Fruit fly (Drosophila melanogaster) Kc167 (cell line): ENCODE measurements around the gene trk.

Experiments
- psq ChIP-seq: fragments of >200 bp; optimal IDR thresholded peaks from 2 replicates; lab custom pipeline; 2017; ENCODE audit warnings: missing external identifiers
- ttk ChIP-seq: sonication (Bioruptor generic); optimal IDR thresholded peaks from 2 replicates; lab custom pipeline; 2017; ENCODE audit warnings: missing external identifiers

DNA sequence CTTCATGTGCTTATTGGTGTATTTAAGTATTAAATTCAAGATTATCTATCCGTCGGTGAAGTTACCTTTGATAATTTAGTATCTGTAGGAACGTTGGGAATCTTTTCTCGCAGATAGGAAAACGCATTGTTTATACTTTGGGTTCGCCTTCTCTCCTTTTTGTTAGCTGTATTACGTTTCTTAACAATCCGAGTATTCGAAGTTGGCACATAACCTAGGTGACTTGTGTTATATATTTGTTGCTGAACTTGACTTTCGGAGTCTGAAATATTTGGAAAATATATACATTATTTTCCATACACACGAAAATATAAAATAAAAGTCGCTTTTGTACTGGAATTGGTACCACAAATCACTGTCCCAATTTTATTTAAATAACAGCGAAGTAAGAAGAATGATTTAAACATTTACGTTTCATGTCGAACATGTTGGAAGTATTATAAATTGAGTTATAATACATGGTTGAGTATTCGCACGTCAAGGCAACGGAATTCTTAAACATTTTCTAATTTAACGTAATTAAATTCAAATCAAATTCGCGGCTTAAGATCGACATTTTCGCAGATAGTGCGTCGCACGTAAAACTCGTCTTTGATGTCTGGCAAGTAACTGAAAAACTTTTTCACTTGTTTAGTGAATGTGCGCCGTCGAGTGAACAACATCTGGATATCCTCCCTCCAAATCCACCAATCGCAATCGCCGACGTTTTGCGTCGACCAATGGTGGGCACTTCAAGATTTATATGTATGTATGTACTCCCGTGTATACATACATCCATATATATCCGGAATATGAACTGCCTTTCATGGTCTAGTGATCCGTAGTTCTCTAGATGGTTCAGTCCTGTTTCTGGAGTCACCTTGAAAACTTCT is 22.9 kb upstream of the trk start, which contains the start of gene Hand:
- TF ChIP-seq psq (lab: Kevin White, UChicago), result no peak
- no peak for TF ChIP-seq ttk
